Worm (Caenorhabditis elegans) whole organism, early embryonic: ENCODE data around the gene ins-23.

Source experiments
- B0310.2 ChIP-seq: sonication (generic microtip); optimal IDR thresholded peaks from 2 replicates; lab custom pipeline; 2016; ENCODE audit warnings: mild to moderate bottlenecking, missing genetic modification characterization, missing compliant biosample characterization
- F13C5.2 ChIP-seq: sonication (generic microtip); optimal IDR thresholded peaks from 2 replicates; lab custom pipeline; 2017; ENCODE audit warnings: mild to moderate bottlenecking, missing genetic modification characterization, inconsistent platforms, missing compliant biosample characterization
- aly-1 ChIP-seq: sonication (generic microtip); optimal IDR thresholded peaks from 2 replicates; lab custom pipeline; 2016; ENCODE audit warnings: missing genetic modification characterization, missing compliant biosample characterization
- ama-1 ChIP-seq: fragments of 150-350 bp; optimal IDR thresholded peaks from 2 replicates; lab custom pipeline; 2014
- ceh-13 ChIP-seq: fragments of 200-800 bp; sonication (Bioruptor generic); optimal IDR thresholded peaks from 2 replicates; lab custom pipeline; 2018; ENCODE audit warnings: mild to moderate bottlenecking, missing genetic modification characterization, missing compliant biosample characterization
- ceh-36 ChIP-seq: sonication (generic microtip); optimal IDR thresholded peaks from 2 replicates; lab custom pipeline; 2016; ENCODE audit warnings: missing genetic modification characterization, inconsistent platforms, missing compliant biosample characterization
- ets-7 ChIP-seq: sonication (generic microtip); optimal IDR thresholded peaks from 2 replicates; lab custom pipeline; 2016; ENCODE audit warnings: missing genotype, missing genetic modification characterization, missing compliant biosample characterization
- flt-1 ChIP-seq: fragments of 200-800 bp; sonication (Bioruptor generic); IDR thresholded peaks from 2 replicates; pipeline ENCODE4 v1.3.6; 2022; ENCODE audit warnings: missing genetic modification characterization, missing compliant biosample characterization
- hmbx-1 ChIP-seq: sonication (generic microtip); optimal IDR thresholded peaks from 2 replicates; lab custom pipeline; 2016; ENCODE audit warnings: mild to moderate bottlenecking, missing genetic modification characterization, missing compliant biosample characterization
- hmg-4 ChIP-seq: fragments of 200-800 bp; sonication (Bioruptor generic); optimal IDR thresholded peaks from 2 replicates; lab custom pipeline; 2018; ENCODE audit warnings: mild to moderate bottlenecking, missing genetic modification characterization, missing compliant biosample characterization
- hnd-1 ChIP-seq: sonication (generic microtip); optimal IDR thresholded peaks from 2 replicates; lab custom pipeline; 2016; ENCODE audit warnings: missing genetic modification characterization, missing compliant biosample characterization
- pes-1 ChIP-seq: fragments of 200-800 bp; sonication (Bioruptor generic); IDR thresholded peaks from 2 replicates; pipeline ENCODE4 v1.3.6; 2022; ENCODE audit warnings: missing genetic modification reagents, missing genetic modification characterization, missing compliant biosample characterization
- scrt-1 ChIP-seq: fragments of 200-800 bp; sonication (Bioruptor generic); IDR thresholded peaks from 2 replicates; pipeline ENCODE4 v1.3.6; 2022; ENCODE audit warnings: missing genetic modification characterization, missing compliant biosample characterization
- sea-1 ChIP-seq: fragments of 200-800 bp; sonication (Bioruptor generic); conservative IDR thresholded peaks from 2 replicates; pipeline ENCODE4 v1.3.6; 2022; ENCODE audit warnings: missing genetic modification characterization, missing compliant biosample characterization
- tbx-11 ChIP-seq: fragments of 200-800 bp; sonication (Bioruptor generic); IDR thresholded peaks from 2 replicates; pipeline ENCODE4 v1.3.6; 2022; ENCODE audit warnings: missing genetic modification characterization, missing compliant biosample characterization
- tbx-37 ChIP-seq: fragments of 200-800 bp; sonication (Bioruptor generic); conservative IDR thresholded peaks from 2 replicates; pipeline ENCODE4 v1.3.6; 2022; ENCODE audit warnings: missing genetic modification reagents, missing genetic modification characterization, missing compliant biosample characterization
- tra-4 ChIP-seq: sonication (generic microtip); optimal IDR thresholded peaks from 2 replicates; lab custom pipeline; 2017; ENCODE audit warnings: missing genetic modification characterization, missing compliant biosample characterization

ins-23 gene

DNA sequence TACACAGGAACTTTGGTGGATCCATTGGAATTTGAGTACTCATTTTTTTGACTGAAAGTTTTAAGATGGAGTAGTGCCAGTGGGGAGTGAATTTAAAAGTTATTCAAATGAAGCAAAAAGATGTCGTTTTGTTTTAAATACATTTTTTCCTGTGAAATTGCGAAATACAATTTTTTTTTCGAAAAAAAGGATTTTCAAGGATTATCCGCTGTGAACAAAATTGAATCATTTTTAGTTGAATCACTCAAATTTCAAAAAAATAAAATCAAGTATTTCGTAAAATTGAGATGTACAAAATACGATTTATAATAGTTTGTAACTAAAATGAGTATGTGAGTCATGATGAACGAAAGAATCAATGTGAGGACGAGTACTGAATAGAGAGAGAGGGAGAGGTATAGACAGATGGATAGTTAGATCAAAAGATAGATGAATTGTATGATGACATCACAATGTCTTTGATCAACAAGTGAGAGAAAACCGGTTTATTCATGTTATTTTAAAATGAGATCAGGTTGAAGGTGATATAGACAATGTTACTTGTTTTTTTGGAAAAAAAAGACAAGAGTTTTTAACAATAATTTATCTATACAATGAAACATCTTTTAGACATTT lies 21.2 kb upstream of the ins-23 start, which contains the start of gene C05B5.8:
TSS of gene C05B5.8 (minus strand) at position 51 of the 615 bp plus-strand sequence.
- no peak for TF ChIP-seq tbx-11 (GFP tag; lab: Robert Waterston, UW)
- no peak for TF ChIP-seq pes-1
- TF ChIP-seq B0310.2 (tag; lab: Kevin White, UChicago): no peak
- TF ChIP-seq hmg-4 (GFP tag; lab: Kevin White, UChicago): no peak
- TF ChIP-seq tbx-37 (GFP tag; lab: Robert Waterston, UW): no peak
- no peak for TF ChIP-seq hmbx-1 (tag; lab: Kevin White, UChicago)
- TF ChIP-seq F13C5.2: no peak
- no peak for TF ChIP-seq sea-1 (GFP tag; lab: Robert Waterston, UW)
- no peak for TF ChIP-seq ceh-36 (tag; lab: Kevin White, UChicago)
- no peak for TF ChIP-seq aly-1 (tag; lab: Kevin White, UChicago)
- no peak for TF ChIP-seq hnd-1 (tag; lab: Kevin White, UChicago)
- no peak for TF ChIP-seq ama-1 (lab: Kevin White, UChicago)
- no peak for TF ChIP-seq tra-4 (tag; lab: Kevin White, UChicago)
- TF ChIP-seq ets-7 (tag; lab: Kevin White, UChicago): no peak
- TF ChIP-seq flt-1 (GFP tag; lab: Robert Waterston, UW): no peak
- no peak for TF ChIP-seq ceh-13 (GFP tag; lab: Kevin White, UChicago)

DNA sequence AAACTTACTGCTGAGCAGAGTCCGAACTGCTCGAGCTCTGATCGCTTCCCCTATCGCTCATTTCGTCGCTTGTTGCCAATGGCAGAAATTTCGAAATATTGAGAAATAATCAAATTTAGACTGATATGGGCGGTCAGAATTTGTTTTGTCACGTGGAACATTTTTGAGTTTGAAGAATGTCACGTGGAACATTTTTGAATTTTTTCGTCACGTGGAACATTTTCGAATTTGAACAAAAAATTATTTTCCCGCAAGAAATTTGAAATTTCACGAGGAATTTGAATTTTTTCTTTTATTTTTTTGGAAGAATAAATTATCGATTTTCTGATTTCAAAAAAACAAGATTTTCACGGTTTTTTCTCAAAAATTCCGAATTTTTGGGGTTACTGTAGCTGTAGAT lies 17.9 kb upstream of the ins-23 start, which contains the start of gene fbxa-155:
TSS of gene fbxa-155 (minus strand) at position 101 of the 400 bp plus-strand sequence.
- no peak for TF ChIP-seq flt-1 (GFP tag; lab: Robert Waterston, UW)
- TF ChIP-seq hnd-1 (tag; lab: Kevin White, UChicago): no peak
- no peak for TF ChIP-seq aly-1 (tag; lab: Kevin White, UChicago)
- no peak for TF ChIP-seq B0310.2 (tag; lab: Kevin White, UChicago)
- TF ChIP-seq scrt-1 (GFP tag; lab: Robert Waterston, UW): no peak
- no peak for TF ChIP-seq F13C5.2
- TF ChIP-seq ets-7 (tag; lab: Kevin White, UChicago): no peak
- TF ChIP-seq hmbx-1 (tag; lab: Kevin White, UChicago): no peak
- TF ChIP-seq tra-4 (tag; lab: Kevin White, UChicago): no peak
- TF ChIP-seq sea-1 (GFP tag; lab: Robert Waterston, UW): no peak
- no peak for TF ChIP-seq hmg-4 (GFP tag; lab: Kevin White, UChicago)

DNA sequence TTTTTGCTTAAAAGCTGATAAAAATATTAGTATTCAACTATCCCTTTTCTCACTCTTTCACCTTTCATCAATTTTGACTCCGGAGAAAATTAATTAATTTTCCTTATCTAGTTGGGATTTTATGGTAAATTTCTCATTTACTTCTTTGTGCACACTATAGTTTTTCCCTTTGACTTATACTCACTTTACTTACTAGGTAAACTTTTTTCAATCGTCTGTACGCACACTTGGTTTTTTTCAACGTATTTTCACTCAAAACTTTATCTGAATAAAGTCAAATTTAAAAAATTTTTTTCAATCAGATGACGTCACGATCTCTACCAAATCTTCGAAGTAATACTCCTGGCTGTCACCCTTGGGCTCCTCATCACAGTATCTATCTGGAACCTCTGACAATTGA lies 15.9 kb upstream of the ins-23 start, which contains the start of gene C05B5.16:
TSS of gene C05B5.16 (plus strand) at position 301 of the 400 bp plus-strand sequence.
- TF ChIP-seq B0310.2 (tag; lab: Kevin White, UChicago) (no peak), sea-1 (GFP tag; lab: Robert Waterston, UW) (no peak), tra-4 (tag; lab: Kevin White, UChicago) (no peak)

DNA sequence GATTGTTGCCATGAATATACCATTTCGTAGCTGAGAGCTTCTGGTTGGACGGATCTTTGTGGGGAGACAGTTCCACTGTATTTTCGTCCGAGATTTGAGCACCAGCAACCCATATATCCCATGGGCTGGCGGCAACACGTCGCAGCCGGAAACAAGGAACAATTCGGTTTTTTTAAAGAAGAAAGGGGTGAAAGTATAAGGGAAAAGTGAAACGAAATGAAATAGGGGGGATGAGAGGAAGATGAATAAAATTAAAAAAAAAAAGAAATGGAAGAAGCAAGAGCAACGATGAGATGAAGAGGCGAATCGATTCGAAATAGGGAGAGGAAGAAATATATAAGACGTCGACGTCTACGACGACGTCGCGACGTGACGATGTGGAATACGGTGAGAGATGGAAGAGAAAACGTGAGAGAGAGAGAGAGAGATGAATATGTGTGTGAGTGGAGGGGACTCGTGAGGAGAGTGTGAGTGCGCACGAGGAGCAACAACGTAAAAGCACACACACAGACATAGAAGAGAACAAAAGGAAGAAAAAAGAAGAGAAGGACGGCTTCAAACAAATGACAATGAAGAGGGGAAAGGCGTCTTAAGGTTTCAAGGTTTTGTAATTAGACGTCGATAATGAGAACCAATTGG lies 11.5 kb upstream of the ins-23 start, which contains the start of gene rgs-1:
TSS of gene rgs-1 (minus strand) at position 146 of the 639 bp plus-strand sequence.
- TF ChIP-seq F13C5.2 (peak; percentile 17), ceh-13 (GFP tag; lab: Kevin White, UChicago) (no peak), ceh-36 (tag; lab: Kevin White, UChicago) (no peak), hmg-4 (GFP tag; lab: Kevin White, UChicago) (no peak), pes-1 (no peak), B0310.2 (tag; lab: Kevin White, UChicago) (no peak)

DNA sequence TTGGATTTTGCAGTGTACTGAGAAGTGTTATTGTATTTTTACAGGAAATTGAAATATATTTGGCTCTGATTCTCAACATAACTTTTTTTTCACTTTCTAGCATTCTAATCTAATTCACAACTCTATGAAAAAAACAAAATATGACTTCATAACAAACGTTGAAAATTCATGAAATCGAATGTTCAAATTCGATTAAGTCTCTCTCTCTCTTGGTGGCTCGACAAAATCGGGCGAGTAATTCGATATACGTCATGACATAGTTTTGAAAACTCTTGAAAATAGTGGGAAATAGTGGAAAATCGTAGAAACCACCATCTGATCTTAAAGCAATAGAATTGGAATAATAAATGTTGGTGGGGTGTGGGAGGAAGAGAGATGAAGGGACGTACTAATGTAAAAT lies 10.0 kb upstream of the ins-23 start:
- no peak for TF ChIP-seq scrt-1 (GFP tag; lab: Robert Waterston, UW)
- no peak for TF ChIP-seq sea-1 (GFP tag; lab: Robert Waterston, UW)
- TF ChIP-seq pes-1: no peak
- no peak for TF ChIP-seq tbx-11 (GFP tag; lab: Robert Waterston, UW)
- TF ChIP-seq aly-1 (tag; lab: Kevin White, UChicago): no peak
- no peak for TF ChIP-seq ets-7 (tag; lab: Kevin White, UChicago)

DNA sequence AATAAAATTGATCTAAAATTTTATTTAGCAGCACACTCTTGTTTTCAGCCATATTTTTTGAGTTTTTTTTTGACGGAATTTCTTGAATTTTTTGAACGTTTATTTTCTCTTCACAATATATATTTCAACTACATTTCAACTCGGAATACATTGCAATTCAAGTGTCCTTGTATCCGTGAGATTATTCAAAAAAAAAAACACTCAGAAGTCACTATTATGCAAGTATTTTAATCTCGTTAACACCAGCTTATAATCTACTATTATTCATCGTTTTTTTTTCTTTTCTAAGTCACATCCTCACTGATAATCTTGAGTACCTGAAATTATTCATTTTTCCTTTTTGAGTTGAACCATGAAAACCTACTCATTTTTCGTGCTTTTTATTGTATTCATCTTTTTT lies 4.6 kb upstream of the ins-23 start, which contains the start of gene ins-21:
TSS of gene ins-21 (plus strand) at position 301 of the 400 bp plus-strand sequence.
- TF ChIP-seq ceh-36 (tag; lab: Kevin White, UChicago) (no peak), hmbx-1 (tag; lab: Kevin White, UChicago) (no peak), aly-1 (tag; lab: Kevin White, UChicago) (no peak), ama-1 (lab: Kevin White, UChicago) (no peak), pes-1 (no peak), scrt-1 (GFP tag; lab: Robert Waterston, UW) (no peak), hmg-4 (GFP tag; lab: Kevin White, UChicago) (no peak), tbx-37 (GFP tag; lab: Robert Waterston, UW) (no peak), sea-1 (GFP tag; lab: Robert Waterston, UW) (no peak), ceh-13 (GFP tag; lab: Kevin White, UChicago) (no peak), hnd-1 (tag; lab: Kevin White, UChicago) (no peak), ets-7 (tag; lab: Kevin White, UChicago) (no peak), F13C5.2 (no peak), tbx-11 (GFP tag; lab: Robert Waterston, UW) (no peak), flt-1 (GFP tag; lab: Robert Waterston, UW) (no peak), B0310.2 (tag; lab: Kevin White, UChicago) (no peak), tra-4 (tag; lab: Kevin White, UChicago) (no peak)

DNA sequence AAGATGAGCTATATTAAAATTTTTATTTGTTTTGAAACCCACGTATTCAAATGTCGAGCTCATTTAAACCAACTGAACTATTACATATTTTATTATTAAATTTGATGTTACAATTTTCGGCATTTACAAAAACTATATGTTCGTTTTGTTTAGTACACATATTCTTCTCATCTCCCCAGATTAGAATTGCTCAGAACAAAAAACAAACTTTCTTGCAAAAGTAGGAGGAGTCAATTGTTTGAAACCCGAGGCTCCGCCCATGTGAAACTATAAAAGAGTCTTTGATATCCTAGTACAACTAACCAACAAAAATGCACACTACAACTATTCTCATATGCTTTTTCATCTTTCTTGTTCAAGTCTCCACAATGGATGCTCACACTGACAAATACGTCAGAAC lies 2.1 kb upstream of the ins-23 start, which contains the start of gene ins-22:
TSS of gene ins-22 (plus strand) at position 301 of the 400 bp plus-strand sequence.
- TF ChIP-seq B0310.2 (tag; lab: Kevin White, UChicago): no peak
- no peak for TF ChIP-seq F13C5.2
- no peak for TF ChIP-seq ets-7 (tag; lab: Kevin White, UChicago)
- TF ChIP-seq sea-1 (GFP tag; lab: Robert Waterston, UW): no peak
- no peak for TF ChIP-seq hnd-1 (tag; lab: Kevin White, UChicago)
- TF ChIP-seq ceh-36 (tag; lab: Kevin White, UChicago): no peak
